Fruit fly (Drosophila melanogaster) whole organism, embryonic: ENCODE measurements around the gene Hesr.

Experiments
- Aef1 ChIP-seq: fragments of 200-800 bp; sonication (Bioruptor generic); IDR thresholded peaks from 3 replicates; pipeline ENCODE4 v1.3.6; 2022; ENCODE audit warnings: missing biosample characterization, missing genetic modification characterization
- CG10267 ChIP-seq: fragments of 200-800 bp; sonication (Bioruptor generic); optimal IDR thresholded peaks from 2 replicates; lab custom pipeline; 2018; ENCODE audit warnings: missing biosample characterization, mild to moderate bottlenecking, missing genetic modification characterization, moderate library complexity
- CG10979 ChIP-seq: fragments of 200-800 bp; sonication (Bioruptor generic); optimal IDR thresholded peaks from 2 replicates; lab custom pipeline; 2018; ENCODE audit warnings: missing biosample characterization, mild to moderate bottlenecking, missing genetic modification characterization, moderate library complexity
- CG12104 ChIP-seq: fragments of 200-800 bp; sonication (Bioruptor generic); optimal IDR thresholded peaks from 3 replicates; lab custom pipeline; 2016; ENCODE audit warnings: missing biosample characterization, missing genetic modification characterization
- CG14667 ChIP-seq: fragments of 200-800 bp; sonication (Bioruptor generic); IDR thresholded peaks from 2 replicates; pipeline ENCODE4 v1.3.6; 2022; ENCODE audit warnings: missing biosample characterization, missing genetic modification characterization
- CG14860 ChIP-seq: fragments of 200-800 bp; sonication (Bioruptor generic); IDR thresholded peaks from 3 replicates; pipeline ENCODE4 v1.3.6; 2022; ENCODE audit warnings: missing biosample characterization, missing genetic modification characterization; ENCODE audit not compliant: partially characterized antibody
- CG15514 ChIP-seq: fragments of 200-800 bp; sonication (Bioruptor generic); optimal IDR thresholded peaks from 3 replicates; lab custom pipeline; 2017; ENCODE audit warnings: missing biosample characterization, missing genetic modification characterization, mild to moderate bottlenecking, moderate library complexity, missing genetic modification reagents
- CG15601 ChIP-seq: fragments of 200-800 bp; sonication (Bioruptor generic); optimal IDR thresholded peaks from 3 replicates; lab custom pipeline; 2019; ENCODE audit warnings: missing biosample characterization, mild to moderate bottlenecking, missing genetic modification characterization, moderate library complexity
- CG17328 ChIP-seq: fragments of 200-800 bp; sonication (Bioruptor generic); IDR thresholded peaks from 2 replicates; pipeline ENCODE4 v1.3.6; 2022; ENCODE audit warnings: missing biosample characterization, missing genetic modification characterization
- CG17829 ChIP-seq: fragments of 200-800 bp; optimal IDR thresholded peaks from 2 replicates; lab custom pipeline; 2019; ENCODE audit warnings: missing biosample characterization, mild to moderate bottlenecking, missing genetic modification characterization, moderate library complexity
- CG18262 ChIP-seq: fragments of 200-800 bp; optimal IDR thresholded peaks from 3 replicates; lab custom pipeline; 2019; ENCODE audit warnings: missing biosample characterization, mild to moderate bottlenecking, missing genetic modification characterization, moderate library complexity
- CG18599 ChIP-seq: fragments of 200-800 bp; sonication (Bioruptor generic); optimal IDR thresholded peaks from 3 replicates; lab custom pipeline; 2017; ENCODE audit warnings: missing biosample characterization, missing genetic modification characterization, mild to moderate bottlenecking, moderate library complexity, missing genetic modification reagents
- CG2129 ChIP-seq: fragments of 200-800 bp; sonication (Bioruptor generic); IDR thresholded peaks from 2 replicates; pipeline ENCODE4 v1.3.6; 2022; ENCODE audit warnings: missing biosample characterization, missing genetic modification characterization; ENCODE audit not compliant: partially characterized antibody
- CG2199 ChIP-seq: fragments of 200-800 bp; sonication (Bioruptor generic); IDR thresholded peaks from 3 replicates; pipeline ENCODE4 v1.3.6; 2022; ENCODE audit warnings: missing biosample characterization, missing genetic modification characterization
- CG30020 ChIP-seq: fragments of 200-800 bp; optimal IDR thresholded peaks from 2 replicates; lab custom pipeline; 2019; ENCODE audit warnings: missing biosample characterization, mild to moderate bottlenecking, missing genetic modification characterization, moderate library complexity
- CG31388 ChIP-seq: fragments of 200-800 bp; sonication (Bioruptor generic); optimal IDR thresholded peaks from 2 replicates; lab custom pipeline; 2016; ENCODE audit warnings: missing biosample characterization, missing genetic modification characterization
- CG32772 ChIP-seq: fragments of 200-800 bp; sonication (Bioruptor generic); IDR thresholded peaks from 2 replicates; pipeline ENCODE4 v1.3.6; 2022; ENCODE audit warnings: missing biosample characterization, missing genetic modification characterization
- CG3726 ChIP-seq: fragments of 200-800 bp; sonication (Bioruptor generic); IDR thresholded peaks from 3 replicates; pipeline ENCODE4, ENCODE4 v1.3.6; 2022; ENCODE audit warnings: missing biosample characterization, missing genetic modification characterization
- CG3838 ChIP-seq: fragments of 200-800 bp; sonication (Bioruptor generic); optimal IDR thresholded peaks from 3 replicates; lab custom pipeline; 2016; ENCODE audit warnings: missing biosample characterization, missing genetic modification characterization
- CG3847 ChIP-seq: fragments of 200-800 bp; sonication (Bioruptor generic); IDR thresholded peaks from 2 replicates; pipeline ENCODE4 v1.3.6; 2022; ENCODE audit warnings: missing biosample characterization, missing genetic modification characterization
- CG6689 ChIP-seq: fragments of 200-800 bp; sonication (Bioruptor generic); IDR thresholded peaks from 2 replicates; pipeline ENCODE4 v1.3.6; 2022; ENCODE audit warnings: missing biosample characterization, missing genetic modification characterization
- CG8924 ChIP-seq: fragments of 200-800 bp; optimal IDR thresholded peaks from 3 replicates; lab custom pipeline; 2019; ENCODE audit warnings: missing biosample characterization, mild to moderate bottlenecking, missing genetic modification characterization, moderate library complexity
- CG9727 ChIP-seq: fragments of 200-800 bp; sonication (Bioruptor generic); optimal IDR thresholded peaks from 3 replicates; lab custom pipeline; 2017; ENCODE audit warnings: missing biosample characterization, mild to moderate bottlenecking, missing genetic modification characterization
- CG9876 ChIP-seq: fragments of 200-800 bp; sonication (Bioruptor generic); optimal IDR thresholded peaks from 2 replicates; lab custom pipeline; 2016; ENCODE audit warnings: missing biosample characterization, missing genetic modification characterization
- Deaf1 ChIP-seq: fragments of 200-800 bp; optimal IDR thresholded peaks from 3 replicates; lab custom pipeline; 2019; ENCODE audit warnings: missing biosample characterization, mild to moderate bottlenecking, missing genetic modification characterization, moderate library complexity
- Fer1 ChIP-seq: fragments of 200-800 bp; sonication (Bioruptor generic); optimal IDR thresholded peaks from 2 replicates; lab custom pipeline; 2017; ENCODE audit warnings: missing biosample characterization, mild to moderate bottlenecking, missing genetic modification characterization
- Hr51 ChIP-seq, 2 experiments: fragments of 200-800 bp; sonication (Bioruptor generic); optimal IDR thresholded peaks; 2 replicates in 1 of 2; 3 replicates in 1 of 2; lab custom pipeline; 2016 to 2018; ENCODE audit warnings: missing biosample characterization in 2 of 2, missing genetic modification characterization in 2 of 2, mild to moderate bottlenecking in 1 of 2, moderate library complexity in 1 of 2
- Mes4 ChIP-seq: fragments of 200-800 bp; sonication (Bioruptor generic); optimal IDR thresholded peaks from 2 replicates; lab custom pipeline; 2016; ENCODE audit warnings: missing biosample characterization, missing genetic modification characterization
- Stat92E ChIP-seq, 3 experiments: fragments of >200 bp in 2 of 3; fragments of 200-800 bp in 1 of 3; sonication (Bioruptor generic) in 1 of 3; optimal IDR thresholded peaks; 2 replicates each; lab custom pipeline; 2017 to 2019; ENCODE audit warnings: missing biosample characterization in 3 of 3, missing genetic modification characterization in 3 of 3, mild to moderate bottlenecking in 1 of 3, moderate library complexity in 1 of 3
- Xbp1 ChIP-seq: fragments of 200-800 bp; sonication (Bioruptor generic); optimal IDR thresholded peaks from 3 replicates; lab custom pipeline; 2016; ENCODE audit warnings: missing biosample characterization, mild to moderate bottlenecking, missing genetic modification characterization
- Xrp1 ChIP-seq: fragments of 200-800 bp; sonication (Bioruptor generic); IDR thresholded peaks from 2 replicates; pipeline ENCODE4 v1.3.6; 2022; ENCODE audit warnings: missing biosample characterization, missing genetic modification characterization
- ac ChIP-seq: fragments of 200-800 bp; sonication (Bioruptor generic); optimal IDR thresholded peaks from 3 replicates; lab custom pipeline; 2017; ENCODE audit warnings: missing biosample characterization, mild to moderate bottlenecking, missing genetic modification characterization
- ase ChIP-seq: fragments of 200-800 bp; sonication (Bioruptor generic); IDR thresholded peaks from 3 replicates; pipeline ENCODE4 v1.3.6; 2022; ENCODE audit warnings: missing biosample characterization, missing genetic modification characterization
- bowl ChIP-seq: fragments of 200-800 bp; sonication (Bioruptor generic); IDR thresholded peaks from 2 replicates; pipeline ENCODE4 v1.3.6; 2022; ENCODE audit warnings: missing biosample characterization, missing genetic modification characterization
- cato ChIP-seq: fragments of 200-800 bp; sonication (Bioruptor generic); optimal IDR thresholded peaks from 2 replicates; lab custom pipeline; 2016; ENCODE audit warnings: missing biosample characterization, missing genetic modification characterization, borderline replicate concordance
- lab ChIP-seq: fragments of 200-800 bp; sonication (Bioruptor generic); optimal IDR thresholded peaks from 3 replicates; lab custom pipeline; 2017; ENCODE audit warnings: missing biosample characterization, missing genetic modification characterization, mild to moderate bottlenecking, moderate library complexity, missing genetic modification reagents
- pan ChIP-seq, 4 experiments: fragments of >200 bp in 3 of 4; fragments of 200-800 bp in 1 of 4; sonication (Bioruptor generic) in 1 of 4; optimal IDR thresholded peaks in 3 of 4; IDR thresholded peaks in 1 of 4; 2 replicates each; pipeline versions ENCODE4 v1.3.6 to Lab custom; 2017 to 2022; ENCODE audit warnings: missing biosample characterization in 2 of 4, missing genetic modification characterization in 2 of 4, mixed read lengths in 1 of 4
- phol ChIP-seq: fragments of 200-800 bp; sonication (Bioruptor generic); optimal IDR thresholded peaks from 3 replicates; lab custom pipeline; 2018; ENCODE audit warnings: missing biosample characterization, mild to moderate bottlenecking, missing genetic modification characterization, moderate library complexity
- sc ChIP-seq, 3 experiments: fragments of >200 bp in 2 of 3; fragments of 200-800 bp in 1 of 3; sonication (Bioruptor generic) in 1 of 3; optimal IDR thresholded peaks; 2 replicates in 2 of 3; 3 replicates in 1 of 3; lab custom pipeline; 2017; ENCODE audit warnings: mild to moderate bottlenecking in 1 of 3, missing biosample characterization in 1 of 3, missing genetic modification characterization in 1 of 3, missing genetic modification reagents in 1 of 3
- twi ChIP-seq: fragments of 200-800 bp; optimal IDR thresholded peaks from 2 replicates; lab custom pipeline; 2019; ENCODE audit warnings: missing biosample characterization, mild to moderate bottlenecking, missing genetic modification characterization, moderate library complexity
- vfl ChIP-seq: fragments of 200-800 bp; sonication (Bioruptor generic); optimal IDR thresholded peaks from 2 replicates; lab custom pipeline; 2016; ENCODE audit warnings: missing biosample characterization, missing genetic modification characterization
- z ChIP-seq: fragments of 200-800 bp; sonication (Bioruptor generic); IDR thresholded peaks from 3 replicates; pipeline ENCODE4 v1.3.6; 2022; ENCODE audit warnings: missing biosample characterization, missing genetic modification characterization

Gene Hesr

DNA sequence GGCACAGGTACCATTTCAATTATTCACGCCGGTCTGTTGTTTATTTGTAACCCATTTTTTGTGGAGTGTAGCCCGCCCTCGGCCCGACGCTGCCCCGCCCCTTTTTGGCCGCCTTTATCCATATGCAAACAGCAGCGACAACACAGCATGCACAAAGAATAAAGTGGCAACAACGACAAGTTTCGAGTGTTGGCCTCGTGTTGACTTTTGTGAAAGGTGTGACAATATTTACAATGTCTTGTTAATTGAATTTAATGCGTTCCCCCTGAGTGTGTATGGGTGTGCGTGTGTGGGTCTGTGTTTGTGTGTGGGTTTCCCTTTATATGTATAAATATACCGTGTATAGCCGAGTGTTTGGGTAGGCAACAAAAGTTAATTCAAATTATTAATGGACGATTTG, 32.9 kb upstream of the Hesr start (continued):
- no peak for TF ChIP-seq CG3838 (GFP tag; lab: Kevin White, UChicago)
- TF ChIP-seq Aef1 (GFP tag; lab: Robert Waterston, UW): no peak
- no peak for TF ChIP-seq phol (tag; lab: Kevin White, UChicago)
- no peak for TF ChIP-seq Mes4
- no peak for TF ChIP-seq CG31388 (GFP tag; lab: Kevin White, UChicago)
- no peak for TF ChIP-seq cato (GFP tag; lab: Kevin White, UChicago)
- no peak for TF ChIP-seq CG2129
- TF ChIP-seq ac (GFP tag; lab: Kevin White, UChicago): no peak
- TF ChIP-seq Hr51 (GFP tag; optimal IDR thresholded peaks at IDR 0.05; lab: Kevin White, UChicago): no peak
- no peak for TF ChIP-seq CG17328 (GFP tag; lab: Robert Waterston, UW)
- no peak for TF ChIP-seq bowl (GFP tag; lab: Robert Waterston, UW)
- TF ChIP-seq CG14860 (GFP tag; lab: Robert Waterston, UW): no peak
- no peak for TF ChIP-seq CG14667 (GFP tag; lab: Robert Waterston, UW)
- TF ChIP-seq ase (GFP tag; lab: Robert Waterston, UW): no peak
- no peak for TF ChIP-seq CG8924
- no peak for TF ChIP-seq Xbp1 (GFP tag; lab: Kevin White, UChicago)

DNA sequence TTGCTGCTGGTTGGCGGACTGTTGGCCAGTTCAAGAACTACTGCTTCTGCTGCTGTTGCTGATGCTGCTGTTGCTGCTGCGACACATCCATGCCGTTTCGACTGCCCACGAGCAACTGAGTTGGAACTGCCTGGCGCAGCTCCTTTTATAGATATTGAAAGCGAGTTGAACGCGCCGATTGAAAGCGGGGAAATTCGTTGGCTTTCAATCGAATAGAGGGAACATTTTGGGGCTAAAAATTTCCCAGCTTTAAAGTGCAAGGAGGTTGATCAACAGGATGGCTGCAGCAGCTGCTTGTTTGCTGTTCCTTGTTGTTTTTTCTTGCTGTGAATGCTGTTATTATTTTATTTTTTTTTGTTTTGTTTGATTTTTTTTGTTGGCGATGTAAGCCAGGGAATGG, 21.0 kb upstream of the Hesr start, which contains the start of gene CG33639:
Gene CG33639, minus strand, starts transcription at position 101 of the 400 bp plus-strand sequence.
- TF ChIP-seq Fer1 (GFP tag; lab: Kevin White, UChicago) (peak; percentile 33), CG9876 (GFP tag; lab: Kevin White, UChicago) (no peak), CG15514 (GFP tag; lab: Kevin White, UChicago) (peak; percentile 4), CG18599 (GFP tag; lab: Kevin White, UChicago) (peak; percentile 1), lab (peak; percentile 3), CG3726 (GFP tag; lab: Robert Waterston, UW) (no peak), CG15601 (peak; percentile 90)

DNA sequence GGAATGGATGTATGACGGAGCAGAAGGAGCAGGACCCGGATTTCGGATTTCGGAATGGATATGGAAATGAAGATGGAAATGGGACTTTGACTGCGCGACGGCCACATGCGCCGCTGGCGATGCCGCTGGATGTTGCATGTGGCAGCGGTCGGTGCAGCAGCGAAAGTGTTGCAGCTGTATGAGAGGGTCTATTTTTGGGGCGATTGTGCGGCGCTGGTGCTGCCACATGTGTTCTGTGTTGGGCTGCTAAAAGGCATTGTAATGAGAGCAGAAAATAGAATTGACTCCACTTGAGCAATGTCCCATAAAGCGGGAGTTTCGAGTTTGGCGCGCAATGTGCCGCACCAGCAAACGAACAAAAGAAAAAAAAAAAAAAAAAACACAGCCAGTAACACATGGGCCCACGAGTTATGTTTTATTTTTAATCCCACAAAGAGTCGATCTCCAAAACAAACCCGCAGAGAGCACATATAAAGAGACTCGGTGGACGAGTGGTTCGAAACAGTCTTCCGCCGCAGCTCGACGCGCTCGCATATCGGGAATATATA, 4.1 kb upstream of the Hesr start, which contains the start of gene Him:
Gene Him, plus strand, starts transcription at position 498 of the 548 bp plus-strand sequence.
- peak; percentile 87; the same call in 2 of the 3 replicates for TF ChIP-seq CG2199 (GFP tag; lab: Robert Waterston, UW)
- TF ChIP-seq CG17328 (GFP tag; lab: Robert Waterston, UW): no peak
- TF ChIP-seq vfl (GFP tag; lab: Kevin White, UChicago): no peak
- TF ChIP-seq z (GFP tag; lab: Robert Waterston, UW): 0 out of 3 replicates have a peak, but pooled peaks have one; percentile 43
- TF ChIP-seq CG3847 (GFP tag; lab: Robert Waterston, UW): no peak
- TF ChIP-seq CG32772 (GFP tag; lab: Robert Waterston, UW): peak; percentile 43; the same call in 1 of the 2 replicates
- TF ChIP-seq CG30020 (tag; lab: Kevin White, UChicago): no peak
- TF ChIP-seq twi (tag; lab: Kevin White, UChicago): peak; percentile 98

DNA sequence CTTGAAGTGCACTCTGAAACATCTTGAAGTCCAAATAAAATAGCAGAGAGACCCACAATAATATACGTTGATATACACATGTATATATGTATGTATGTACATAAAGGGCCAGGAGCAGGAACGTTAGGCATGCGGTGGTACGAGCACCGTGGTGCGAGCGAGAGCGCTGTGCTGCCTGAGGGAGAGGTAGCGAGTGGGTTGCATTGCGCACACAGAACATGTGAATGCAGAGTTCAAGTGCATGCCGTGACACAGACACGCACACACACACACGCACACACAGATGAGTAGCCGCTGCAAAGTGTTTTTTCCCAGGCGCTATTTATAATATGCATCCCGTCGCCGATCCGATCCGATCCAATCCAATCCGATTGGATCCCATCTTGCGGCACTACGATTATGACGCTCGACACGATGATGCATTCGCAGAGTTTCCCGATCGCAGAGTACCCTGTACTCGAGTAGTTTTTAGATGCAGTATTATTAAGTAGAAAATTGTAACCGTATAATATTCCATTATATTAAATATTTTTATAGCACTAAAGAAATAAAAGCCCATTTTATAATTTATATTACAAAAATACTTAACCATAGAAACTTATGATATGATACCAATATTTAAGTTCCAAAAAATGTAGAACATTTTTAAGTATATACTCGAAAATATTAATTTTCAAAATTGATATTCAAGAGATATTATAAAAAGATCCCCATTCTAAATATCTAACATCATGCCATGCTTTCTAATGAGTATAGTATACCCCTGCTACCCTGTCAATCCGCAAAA, 3.3 kb upstream of the Hesr start:
- TF ChIP-seq CG12104 (GFP tag; lab: Kevin White, UChicago) (no peak), CG17829 (tag; lab: Kevin White, UChicago) (peak; percentile 37), sc (optimal IDR thresholded peaks at IDR 0.05; lab: Kevin White, UChicago) (no peak), sc (GFP tag; optimal IDR thresholded peaks at IDR 0.05; lab: Kevin White, UChicago) (peak; percentile 6), CG10267 (peak; percentile 35), CG18262 (peak; percentile 82), Deaf1 (tag; lab: Kevin White, UChicago) (peak; percentile 1), Xrp1 (GFP tag; lab: Robert Waterston, UW) (no peak), CG6689 (GFP tag; lab: Robert Waterston, UW) (no peak), pan (optimal IDR thresholded peaks at IDR 0.05; lab: Kevin White, UChicago) (peak in 1 of 2 experiments; percentile 2), pan (GFP tag; optimal IDR thresholded peaks at IDR 0.05 in 1 of 2, IDR thresholded peaks at IDR 0.05 in 1 of 2) (peak in 1 of 2 experiments; percentile 51), CG9727 (GFP tag; lab: Kevin White, UChicago) (peak; percentile 62), Stat92E (GFP tag; optimal IDR thresholded peaks at IDR 0.05; lab: Kevin White, UChicago) (no peak), phol (tag; lab: Kevin White, UChicago) (peak; percentile 50), CG10979 (tag; lab: Kevin White, UChicago) (peak; percentile 63)
